Fruit fly (Drosophila melanogaster): ENCODE results near the gene Atg101.

Atg101 gene

DNA sequence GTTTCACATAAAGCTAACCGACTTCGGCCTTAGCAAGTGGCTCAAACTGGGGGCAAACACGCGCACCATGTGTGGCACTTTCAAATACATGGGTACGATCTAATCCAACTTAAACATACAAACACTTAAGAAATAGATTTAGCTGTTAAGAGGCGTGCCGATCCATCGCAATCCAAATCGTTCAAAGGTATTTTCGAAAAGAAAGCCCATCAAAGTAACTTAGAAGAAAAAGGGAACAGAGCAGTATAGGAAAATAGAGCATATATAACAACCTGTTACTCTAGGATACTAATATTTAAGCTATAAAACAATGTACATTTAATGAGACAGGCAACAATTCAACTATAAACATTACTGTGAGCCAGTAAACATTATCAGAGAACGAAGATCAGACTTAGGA, at the start of gene Atg101:
Gene Atg101, plus strand, starts transcription at position 301 of the 400 bp plus-strand sequence.
- no peak for TF ChIP-seq CG17801 (GFP tag; optimal IDR thresholded peaks at IDR 0.05; ENCODE audit: partially characterized antibody)

dm6 chrX:18748206-18748605, 43.3 kb upstream of the Atg101 start, which contains the start of gene CG12609:
TSS of gene CG12609 (minus strand) at chrX:18748306.
- TF ChIP-seq CG17801 (GFP tag; optimal IDR thresholded peaks at IDR 0.05; ENCODE audit: partially characterized antibody): no peak

DNA sequence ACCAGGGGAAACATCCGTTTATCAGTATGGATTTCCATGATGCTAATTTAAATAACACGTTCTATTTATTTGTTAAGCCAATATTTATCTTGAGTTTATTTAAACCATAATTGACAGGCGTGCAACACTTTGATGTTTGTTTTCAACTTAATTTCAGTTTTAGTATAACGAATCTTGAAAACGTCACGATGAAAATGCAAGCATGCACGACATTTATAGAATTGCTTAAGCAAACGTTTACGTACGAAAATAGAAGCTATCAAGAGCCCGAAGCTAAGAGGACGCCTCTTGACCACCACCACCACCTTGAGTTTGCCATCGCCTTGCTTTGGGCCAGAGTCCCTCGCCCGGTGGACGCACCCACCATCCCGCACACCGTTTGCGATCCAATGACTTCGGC, 20.1 kb upstream of the Atg101 start:
- TF ChIP-seq CG17801 (GFP tag; optimal IDR thresholded peaks at IDR 0.05; ENCODE audit: partially characterized antibody): no peak

dm6 chrX:18771995-18772394, 19.5 kb upstream of the Atg101 start:
- no peak for TF ChIP-seq CG17801 (GFP tag; optimal IDR thresholded peaks at IDR 0.05; ENCODE audit: partially characterized antibody)

DNA sequence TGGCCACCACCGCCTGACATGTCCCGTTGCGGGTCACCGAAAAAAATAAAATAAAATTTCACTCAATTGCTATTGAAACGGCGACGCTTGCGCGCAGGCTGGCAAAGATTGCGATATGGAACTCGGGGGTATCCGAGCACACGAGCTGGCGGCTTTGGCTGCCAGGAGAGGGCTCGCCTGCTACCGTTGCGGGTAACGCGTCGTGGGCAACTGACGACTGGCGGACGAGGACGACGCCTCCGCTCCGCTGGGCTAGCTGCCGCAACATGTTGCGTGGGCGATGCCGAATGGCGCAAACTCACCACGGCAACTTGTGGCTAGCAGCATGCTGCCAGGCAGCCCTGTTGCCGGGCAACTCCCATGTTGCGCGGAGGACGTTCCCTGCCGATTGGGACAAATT, 17.7 kb upstream of the Atg101 start, which contains the start of gene CCKLR-17D3:
Gene CCKLR-17D3, minus strand, starts transcription at position 211 of the 400 bp plus-strand sequence.
- no peak for TF ChIP-seq CG17801 (GFP tag; optimal IDR thresholded peaks at IDR 0.05; ENCODE audit: partially characterized antibody)

DNA sequence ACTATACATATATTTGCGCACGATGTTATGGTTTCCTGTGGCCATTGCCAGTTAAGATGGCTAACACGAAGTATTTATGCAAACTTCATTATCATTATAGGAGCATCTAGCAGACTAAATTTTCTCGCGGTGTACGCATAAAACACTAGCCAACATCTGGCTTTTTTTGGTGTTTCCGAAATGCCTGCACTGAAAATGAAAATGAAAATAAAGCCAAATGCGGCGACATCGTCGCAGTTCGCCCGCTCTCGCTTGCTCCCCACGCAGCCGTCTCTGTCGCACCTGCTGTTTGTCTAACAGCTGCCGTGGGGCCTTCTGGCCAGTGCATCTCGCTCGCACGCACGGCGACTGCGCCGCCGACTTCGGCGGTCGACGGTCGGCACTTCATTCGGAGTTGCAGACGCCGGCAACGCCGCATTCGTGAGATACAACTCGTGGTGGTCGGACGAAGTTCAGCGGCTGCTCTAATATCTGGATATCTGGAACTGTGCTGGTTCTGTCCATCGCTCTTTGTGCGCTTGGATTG, 16.6 kb upstream of the Atg101 start, which contains the start of gene CG6891:
Gene CG6891, plus strand, starts transcription at position 411 of the 526 bp plus-strand sequence.
- TF ChIP-seq CG17801 (GFP tag; optimal IDR thresholded peaks at IDR 0.05; ENCODE audit: partially characterized antibody): peak; percentile 6

- no peak for TF ChIP-seq CG17801 (GFP tag; optimal IDR thresholded peaks at IDR 0.05; ENCODE audit: partially characterized antibody)
Observed at dm6 chrX:18775839-18776538, 15.5 kb upstream of the Atg101 start.

dm6 chrX:18776976-18777925, 14.2 kb upstream of the Atg101 start:
- no peak for TF ChIP-seq CG17801 (GFP tag; optimal IDR thresholded peaks at IDR 0.05; ENCODE audit: partially characterized antibody)

dm6 chrX:18779662-18780061, 11.8 kb upstream of the Atg101 start:
- no peak for TF ChIP-seq CG17801 (GFP tag; optimal IDR thresholded peaks at IDR 0.05; ENCODE audit: partially characterized antibody)

DNA sequence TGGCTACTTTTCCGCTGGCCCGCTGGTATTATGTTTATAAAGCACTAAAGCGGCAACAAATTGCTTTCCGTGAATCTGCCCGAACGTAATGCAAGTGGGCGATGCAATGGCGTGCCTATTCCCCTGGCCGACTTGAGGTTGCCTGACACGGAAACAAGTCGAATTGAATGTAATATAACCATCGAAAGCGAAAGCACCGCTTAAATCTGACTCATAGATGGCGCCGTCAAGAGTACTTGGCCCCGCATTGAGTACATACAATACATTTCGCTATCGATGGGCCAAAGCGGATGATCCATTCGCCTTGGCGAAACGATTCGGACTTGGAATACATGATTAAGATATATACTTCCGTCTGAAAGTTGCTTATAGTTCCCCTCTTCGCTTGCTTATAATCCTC, 11.2 kb upstream of the Atg101 start:
- no peak for TF ChIP-seq CG17801 (GFP tag; optimal IDR thresholded peaks at IDR 0.05; ENCODE audit: partially characterized antibody)

DNA sequence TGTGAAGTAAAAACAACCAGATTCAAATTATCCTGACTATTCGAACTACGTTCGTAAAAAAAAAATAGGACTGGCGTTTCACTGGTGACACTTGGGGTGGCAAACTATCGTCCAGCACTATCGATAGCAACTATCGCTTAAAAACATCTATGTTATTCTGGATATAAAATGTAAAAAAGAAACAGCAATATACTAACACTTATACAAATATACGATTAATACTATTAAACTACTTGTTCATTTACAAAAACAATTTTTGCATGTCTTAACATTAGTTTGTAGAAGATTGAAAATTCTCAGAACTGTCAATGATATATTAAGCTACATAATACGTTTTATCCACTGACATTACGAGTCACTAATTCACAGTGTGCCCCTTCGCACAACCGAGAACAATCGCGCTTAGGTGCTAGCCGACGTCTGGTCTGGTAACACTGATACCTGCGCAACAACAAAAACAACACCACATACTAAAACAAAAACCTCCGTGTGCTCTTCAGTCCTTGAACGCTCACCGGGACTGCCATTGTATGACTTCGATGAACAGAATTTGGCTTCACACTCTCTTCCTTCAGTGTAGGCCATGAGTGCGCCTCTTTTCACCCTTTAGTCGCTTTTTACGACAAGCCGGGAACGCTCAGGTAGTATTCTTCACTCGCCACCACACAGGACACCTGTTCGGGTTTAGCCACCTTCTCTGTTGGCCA, 7.9 kb upstream of the Atg101 start, which contains the start of gene CG18259:
Gene CG18259, minus strand, starts transcription at position 78 of the 707 bp plus-strand sequence.
- TF ChIP-seq CG17801 (GFP tag; optimal IDR thresholded peaks at IDR 0.05; ENCODE audit: partially characterized antibody): no peak

dm6 chrX:18788143-18788745, 3.2 kb upstream of the Atg101 start, which contains the start of the genes CG6961 and S6KL:
TSS of gene CG6961 (minus strand) at chrX:18788210.
TSS of gene S6KL (plus strand) at chrX:18788464.
- peak; percentile 8 for TF ChIP-seq CG17801 (GFP tag; optimal IDR thresholded peaks at IDR 0.05; ENCODE audit: partially characterized antibody)

- peak; percentile 4 for TF ChIP-seq CG17801 (GFP tag; optimal IDR thresholded peaks at IDR 0.05; ENCODE audit: partially characterized antibody)
Observed at dm6 chrX:18789353-18790210, 1.9 kb upstream of the Atg101 start.

All from ovary, adult (tissue).